Worm (Caenorhabditis elegans): ENCODE data around the gene sre-5.
A peak's percentile ranks its signal among the peaks of the same experiment; 100 is the strongest.

sre-5 gene

ce11 chrIV:3597356-3597755 is 32.4 kb downstream of the sre-5 start:
- TF ChIP-seq lin-39 (tag; optimal IDR thresholded peaks at IDR 0.05): no peak

- no peak for TF ChIP-seq Y116A8C.19 (tag; optimal IDR thresholded peaks at IDR 0.05; ENCODE audit: borderline replicate concordance)
- TF ChIP-seq nhr-77 (tag; optimal IDR thresholded peaks at IDR 0.05): no peak
- no peak for TF ChIP-seq elt-2 (tag; optimal IDR thresholded peaks at IDR 0.05)
- TF ChIP-seq fkh-4 (tag; optimal IDR thresholded peaks at IDR 0.05; ENCODE audit: borderline replicate concordance): no peak
- no peak for TF ChIP-seq grh-1 (GFP tag; IDR thresholded peaks at IDR 0.05)
- no peak for TF ChIP-seq fkh-8 (tag; optimal IDR thresholded peaks at IDR 0.05)
- TF ChIP-seq snu-23 (GFP tag; optimal IDR thresholded peaks at IDR 0.05): no peak
- TF ChIP-seq nhr-19 (GFP tag; conservative IDR thresholded peaks at IDR 0.05): no peak
- TF ChIP-seq nhr-47 (tag; optimal IDR thresholded peaks at IDR 0.05): no peak
- TF ChIP-seq unc-130 (tag; optimal IDR thresholded peaks at IDR 0.05): no peak
- no peak for TF ChIP-seq lin-15B (tag; optimal IDR thresholded peaks at IDR 0.05)
- no peak for TF ChIP-seq F16B12.6 (tag; optimal IDR thresholded peaks at IDR 0.05)
- TF ChIP-seq zip-4 (GFP tag; optimal IDR thresholded peaks at IDR 0.05): no peak
- no peak for TF ChIP-seq mep-1 (tag; optimal IDR thresholded peaks at IDR 0.05)
- TF ChIP-seq jun-1 (tag; optimal IDR thresholded peaks at IDR 0.05): no peak
- no peak for TF ChIP-seq swsn-7 (tag; optimal IDR thresholded peaks at IDR 0.05)
These were observed 33.5 kb downstream of the sre-5 start, which contains the start of gene Y37E11B.5 for ce11 chrIV:3598452-3598851. Y37E11B.5 (minus strand) TSS chrIV:3598552.

ce11 chrIV:3599126-3599525 is 34.1 kb downstream of the sre-5 start, which contains the start of gene Y37E11B.6:
Y37E11B.6 (minus strand) TSS chrIV:3599306.
- TF ChIP-seq nhr-85 (tag) (peak; percentile 40), nhr-20 (tag; optimal IDR thresholded peaks at IDR 0.05) (no peak), mef-2 (tag; optimal IDR thresholded peaks at IDR 0.05) (no peak), lsy-2 (tag; optimal IDR thresholded peaks at IDR 0.05) (peak in 1 of 2 experiments; percentile 17), blmp-1 (tag; optimal IDR thresholded peaks at IDR 0.05) (peak; percentile 18), lin-35 (GFP tag; optimal IDR thresholded peaks at IDR 0.05) (peak; percentile 4 to 13), hpl-2 (GFP tag; optimal IDR thresholded peaks at IDR 0.05) (no peak), efl-1 (optimal IDR thresholded peaks at IDR 0.05) (peak; percentile 24 to 50), efl-1 (GFP tag; optimal IDR thresholded peaks at IDR 0.05 in 1 of 2) (peak; percentile 51 to 82), elt-3 (tag; optimal IDR thresholded peaks at IDR 0.05) (no peak), dpl-1 (GFP tag; optimal IDR thresholded peaks at IDR 0.05) (peak in 1 of 3 experiments; percentile 44)

ce11 chrIV:3599958-3600357 is 35.0 kb downstream of the sre-5 start, which contains the start of gene Y37E11B.7:
Y37E11B.7 (minus strand) TSS chrIV:3600164.
- TF ChIP-seq isw-1 (GFP tag; IDR thresholded peaks at IDR 0.05): no peak
- TF ChIP-seq efl-1 (optimal IDR thresholded peaks at IDR 0.05): no peak
- peak in 1 of 2 experiments; percentile 74 for TF ChIP-seq efl-1 (GFP tag; optimal IDR thresholded peaks at IDR 0.05 in 1 of 2)
- TF ChIP-seq blmp-1 (tag; optimal IDR thresholded peaks at IDR 0.05): peak; percentile 85
- TF ChIP-seq nhr-85 (tag): peak; percentile 33
- peak in 1 of 6 experiments; percentile 23 for TF ChIP-seq elt-3 (tag; optimal IDR thresholded peaks at IDR 0.05)
- no peak for TF ChIP-seq pqm-1 (tag; optimal IDR thresholded peaks at IDR 0.05)

ce11 chrIV:3601846-3602245 is 36.8 kb downstream of the sre-5 start:
- no peak for TF ChIP-seq unc-130 (tag; optimal IDR thresholded peaks at IDR 0.05)

ce11 chrIV:3604104-3604503 is 39.1 kb downstream of the sre-5 start:
- TF ChIP-seq efl-1 (optimal IDR thresholded peaks at IDR 0.05) (no peak), efl-1 (GFP tag; optimal IDR thresholded peaks at IDR 0.05 in 1 of 2) (peak in 1 of 2 experiments; percentile 69), nhr-90 (tag; optimal IDR thresholded peaks at IDR 0.05; ENCODE audit: poor library complexity) (no peak)
